Worm (Caenorhabditis elegans): ENCODE data around the gene F10A3.4.

- TF ChIP-seq T22C8.4 (GFP tag; IDR thresholded peaks at IDR 0.05) (no peak), flt-1 (GFP tag; IDR thresholded peaks at IDR 0.05) (no peak)
Measured at ce11 chrV:16142371-16142770, 6.5 kb upstream of the F10A3.4 start, which contains the start of gene fbxa-18.

Data from whole organism, midembryonic.